Worm (Caenorhabditis elegans) whole organism, L3 larva: ENCODE results near the gene mbk-1.

ENCODE experiments used
- ama-1 ChIP-seq: fragments of 150-350 bp; optimal IDR thresholded peaks from 2 replicates; lab custom pipeline; 2018
- ceh-9 ChIP-seq: sonication (generic microtip); optimal IDR thresholded peaks from 2 replicates; lab custom pipeline; 2018; ENCODE audit warnings: missing biosample characterization, missing genetic modification characterization
- elt-3 ChIP-seq, 3 experiments: fragments of 150-350 bp in 1 of 3; sonication (generic microtip) in 2 of 3; optimal IDR thresholded peaks; 2 replicates in 2 of 3; 4 replicates in 1 of 3; lab custom pipeline; 2014 to 2017; ENCODE audit warnings: missing biosample characterization in 3 of 3, missing genetic modification characterization in 3 of 3
- fkh-10 ChIP-seq: sonication (generic microtip); optimal IDR thresholded peaks from 2 replicates; lab custom pipeline; 2017; ENCODE audit warnings: missing biosample characterization, missing genetic modification reagents, missing genetic modification characterization
- lin-15B ChIP-seq: fragments of 150-350 bp; optimal IDR thresholded peaks from 2 replicates; lab custom pipeline; 2014; ENCODE audit warnings: missing biosample characterization, missing genetic modification characterization
- mdl-1 ChIP-seq: fragments of 150-350 bp; optimal IDR thresholded peaks from 2 replicates; lab custom pipeline; 2014; ENCODE audit warnings: missing biosample characterization, missing genetic modification characterization
- nfya-1 ChIP-seq: sonication (generic microtip); optimal IDR thresholded peaks from 2 replicates; lab custom pipeline; 2017; ENCODE audit warnings: missing genetic modification characterization, mild to moderate bottlenecking, missing compliant biosample characterization, antibody characterized with exemption, moderate library complexity; ENCODE audit not compliant: insufficient read depth
- nhr-12 ChIP-seq: fragments of 150-350 bp; optimal IDR thresholded peaks from 2 replicates; lab custom pipeline; 2014; ENCODE audit warnings: missing biosample characterization, missing genetic modification characterization
- pha-4 ChIP-seq: fragments of 150-350 bp; optimal IDR thresholded peaks from 2 replicates; lab custom pipeline; 2014; ENCODE audit warnings: missing biosample characterization, missing genetic modification reagents, missing genetic modification characterization
- pqm-1 ChIP-seq: fragments of 150-350 bp; optimal IDR thresholded peaks from 2 replicates; lab custom pipeline; 2017; ENCODE audit warnings: missing biosample characterization, missing genetic modification characterization, inconsistent platforms
- snpc-4 ChIP-seq: fragments of 150-350 bp; optimal IDR thresholded peaks from 2 replicates; lab custom pipeline; 2014; ENCODE audit warnings: missing biosample characterization, missing genetic modification characterization
- unc-62 ChIP-seq: fragments of 150-350 bp; sonication (generic microtip); optimal IDR thresholded peaks from 4 replicates; lab custom pipeline; 2014; ENCODE audit warnings: missing biosample characterization, missing genetic modification reagents, missing genetic modification characterization
- ztf-11 ChIP-seq: fragments of 150-350 bp; optimal IDR thresholded peaks from 2 replicates; lab custom pipeline; 2014; ENCODE audit warnings: missing biosample characterization, missing genetic modification characterization
- ztf-4 ChIP-seq: fragments of 150-350 bp; optimal IDR thresholded peaks from 2 replicates; lab custom pipeline; 2014; ENCODE audit warnings: missing biosample characterization, missing genetic modification characterization

ce11 chrX:14805746-14806145 lies 18.6 kb downstream of the mbk-1 start:
- TF ChIP-seq elt-3 (tag; optimal IDR thresholded peaks at IDR 0.05; lab: Kevin White, UChicago) (no peak), unc-62 (GFP tag; lab: Kevin White, UChicago) (no peak), ztf-4 (tag; lab: Kevin White, UChicago) (no peak), fkh-10 (GFP tag; lab: Kevin White, UChicago) (no peak), nfya-1 (tag; lab: Kevin White, UChicago) (no peak), pqm-1 (tag; lab: Kevin White, UChicago) (no peak), lin-15B (no peak), ama-1 (lab: Kevin White, UChicago) (no peak), nhr-12 (tag; lab: Kevin White, UChicago) (no peak), pha-4 (tag; lab: Kevin White, UChicago) (no peak), ceh-9 (no peak), mdl-1 (no peak), ztf-11 (tag; lab: Kevin White, UChicago) (no peak), snpc-4 (no peak)
